Worm (Caenorhabditis elegans): ENCODE data around the gene tni-3.

DNA sequence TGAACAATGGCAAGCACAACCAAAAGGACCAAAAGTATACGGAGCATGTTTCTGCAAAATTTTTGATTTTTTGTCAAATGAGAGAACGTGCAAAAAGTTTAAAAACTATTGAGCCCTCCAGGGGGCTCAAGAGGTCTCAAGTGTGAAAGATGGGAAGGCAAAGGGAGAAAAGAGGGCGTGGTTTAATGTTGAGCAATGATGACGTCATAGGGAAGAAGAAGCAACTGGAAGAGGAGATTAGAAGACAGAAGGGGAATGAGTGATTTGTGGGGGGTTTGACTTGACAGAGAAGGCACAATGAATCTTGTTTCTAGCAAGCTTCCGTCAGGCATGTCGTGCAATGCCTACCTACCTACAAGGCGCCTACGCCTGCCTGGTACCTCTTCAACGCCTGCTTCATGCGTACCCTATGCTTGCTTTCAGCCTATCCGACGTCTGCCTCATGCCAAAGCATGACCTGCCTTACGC is 13.6 kb downstream of the tni-3 start, which contains the start of gene T20B3.14:
- TF ChIP-seq rnt-1 (tag; optimal IDR thresholded peaks at IDR 0.05): no peak
- TF ChIP-seq pqm-1 (tag; optimal IDR thresholded peaks at IDR 0.05): no peak
- TF ChIP-seq ets-4 (tag; optimal IDR thresholded peaks at IDR 0.05): no peak
- TF ChIP-seq F13H6.1 (tag; optimal IDR thresholded peaks at IDR 0.05): no peak
- no peak for TF ChIP-seq C08G9.2 (tag; optimal IDR thresholded peaks at IDR 0.05)
- TF ChIP-seq dve-1 (tag; optimal IDR thresholded peaks at IDR 0.05): no peak
